Worm (Caenorhabditis elegans) whole organism, L2 larva: Measurements from ENCODE around the gene srbc-40.

Experiments used
- C34F6.9 ChIP-seq: fragments of 150-350 bp; optimal IDR thresholded peaks from 2 replicates; lab custom pipeline; 2014; ENCODE audit warnings: missing biosample characterization, missing genetic modification characterization
- F13H6.1 ChIP-seq: sonication (generic microtip); optimal IDR thresholded peaks from 2 replicates; lab custom pipeline; 2016; ENCODE audit warnings: missing genetic modification characterization, missing compliant biosample characterization
- ZK546.5 ChIP-seq: sonication (generic microtip); optimal IDR thresholded peaks from 2 replicates; lab custom pipeline; 2017; ENCODE audit warnings: missing biosample characterization, missing genetic modification characterization
- aly-2 ChIP-seq: fragments of 150-350 bp; optimal IDR thresholded peaks from 2 replicates; lab custom pipeline; 2014; ENCODE audit warnings: missing biosample characterization, missing genetic modification characterization
- ama-1 ChIP-seq: fragments of 150-350 bp; optimal IDR thresholded peaks from 2 replicates; lab custom pipeline; 2018; ENCODE audit warnings: inconsistent platforms
- ceh-82 ChIP-seq: fragments of 150-350 bp; optimal IDR thresholded peaks from 2 replicates; lab custom pipeline; 2014; ENCODE audit warnings: missing biosample characterization, missing genetic modification characterization
- dmd-4 ChIP-seq: sonication (generic microtip); optimal IDR thresholded peaks from 2 replicates; lab custom pipeline; 2017; ENCODE audit warnings: missing biosample characterization, missing genetic modification characterization
- egl-27 ChIP-seq: sonication (generic microtip); optimal IDR thresholded peaks from 3 replicates; lab custom pipeline; 2017; ENCODE audit warnings: missing biosample characterization, missing genetic modification reagents, missing genetic modification characterization
- elt-3 ChIP-seq: sonication (generic microtip); optimal IDR thresholded peaks from 2 replicates; lab custom pipeline; 2017; ENCODE audit warnings: missing biosample characterization, missing genetic modification characterization
- fos-1 ChIP-seq: fragments of 150-350 bp; optimal IDR thresholded peaks from 2 replicates; lab custom pipeline; 2014; ENCODE audit warnings: missing biosample characterization, missing genetic modification characterization
- gmeb-1 ChIP-seq: fragments of 150-350 bp; optimal IDR thresholded peaks from 2 replicates; lab custom pipeline; 2014; ENCODE audit warnings: missing biosample characterization, missing genetic modification characterization
- lin-13 ChIP-seq: fragments of 150-350 bp; optimal IDR thresholded peaks from 2 replicates; lab custom pipeline; 2014; ENCODE audit warnings: missing biosample characterization, missing genetic modification reagents, missing genetic modification characterization
- lin-39 ChIP-seq: fragments of 150-350 bp; optimal IDR thresholded peaks from 2 replicates; lab custom pipeline; 2014; ENCODE audit warnings: missing biosample characterization, missing genetic modification reagents, missing genetic modification characterization
- lsy-2 ChIP-seq, 2 experiments: fragments of 150-350 bp in 1 of 2; sonication (generic microtip) in 1 of 2; optimal IDR thresholded peaks; 2 replicates each; lab custom pipeline; 2014 to 2017; ENCODE audit warnings: missing biosample characterization in 2 of 2, missing genetic modification characterization in 2 of 2
- nhr-10 ChIP-seq: sonication (generic microtip); optimal IDR thresholded peaks from 2 replicates; lab custom pipeline; 2017; ENCODE audit warnings: missing biosample characterization, missing genetic modification characterization
- nhr-11 ChIP-seq: fragments of 150-350 bp; optimal IDR thresholded peaks from 2 replicates; lab custom pipeline; 2014; ENCODE audit warnings: missing biosample characterization, missing genetic modification characterization
- nhr-12 ChIP-seq: fragments of 150-350 bp; optimal IDR thresholded peaks from 2 replicates; lab custom pipeline; 2014; ENCODE audit warnings: missing biosample characterization, missing genetic modification characterization
- nhr-21 ChIP-seq: fragments of 150-350 bp; optimal IDR thresholded peaks from 2 replicates; lab custom pipeline; 2014; ENCODE audit warnings: missing biosample characterization, missing genetic modification characterization
- nhr-237 ChIP-seq: fragments of 150-350 bp; optimal IDR thresholded peaks from 2 replicates; lab custom pipeline; 2014; ENCODE audit warnings: missing biosample characterization, missing genetic modification characterization
- nhr-25 ChIP-seq: fragments of 150-350 bp; sonication (generic microtip); optimal IDR thresholded peaks from 3 replicates; lab custom pipeline; 2014; ENCODE audit warnings: missing biosample characterization, missing genetic modification characterization
- nhr-6 ChIP-seq: fragments of 150-350 bp; optimal IDR thresholded peaks from 2 replicates; lab custom pipeline; 2014; ENCODE audit warnings: missing biosample characterization, missing genetic modification characterization
- nhr-77 ChIP-seq: fragments of 150-350 bp; optimal IDR thresholded peaks from 2 replicates; lab custom pipeline; 2014; ENCODE audit warnings: missing biosample characterization, missing genetic modification characterization
- peb-1 ChIP-seq: fragments of 150-350 bp; optimal IDR thresholded peaks from 2 replicates; lab custom pipeline; 2014; ENCODE audit warnings: missing biosample characterization, missing genetic modification characterization
- sem-4 ChIP-seq: fragments of 150-350 bp; optimal IDR thresholded peaks from 2 replicates; lab custom pipeline; 2014; ENCODE audit warnings: missing biosample characterization, missing genetic modification reagents, missing genetic modification characterization
- skn-1 ChIP-seq: sonication (generic microtip); optimal IDR thresholded peaks from 2 replicates; lab custom pipeline; 2017; ENCODE audit warnings: missing biosample characterization, missing genetic modification characterization
- sma-3 ChIP-seq: sonication (generic microtip); optimal IDR thresholded peaks from 2 replicates; lab custom pipeline; 2016; ENCODE audit warnings: missing genetic modification reagents, missing genetic modification characterization, missing compliant biosample characterization
- sma-9 ChIP-seq, 2 experiments: fragments of 150-350 bp in 1 of 2; sonication (generic microtip) in 1 of 2; optimal IDR thresholded peaks; 2 replicates each; lab custom pipeline; 2014 to 2016; ENCODE audit warnings: missing genetic modification characterization in 2 of 2, mild to moderate bottlenecking in 1 of 2, missing biosample characterization in 1 of 2, missing compliant biosample characterization in 1 of 2, missing genetic modification reagents in 1 of 2, moderate library complexity in 1 of 2
- snpc-4 ChIP-seq: fragments of 150-350 bp; optimal IDR thresholded peaks from 2 replicates; lab custom pipeline; 2014; ENCODE audit warnings: missing biosample characterization, missing genetic modification characterization
- unc-39 ChIP-seq: fragments of 150-350 bp; optimal IDR thresholded peaks from 2 replicates; lab custom pipeline; 2014; ENCODE audit warnings: missing biosample characterization, missing genetic modification characterization
- unc-62 ChIP-seq: fragments of 150-350 bp; optimal IDR thresholded peaks from 2 replicates; lab custom pipeline; 2014; ENCODE audit warnings: missing biosample characterization, missing genetic modification reagents, missing genetic modification characterization
- ztf-1 ChIP-seq: fragments of 200-800 bp; sonication (Bioruptor generic); conservative IDR thresholded peaks from 2 replicates; pipeline ENCODE4 v1.3.6; 2022; ENCODE audit warnings: missing genetic modification characterization, missing compliant biosample characterization
- ztf-11 ChIP-seq: sonication (generic microtip); optimal IDR thresholded peaks from 2 replicates; lab custom pipeline; 2017; ENCODE audit warnings: missing biosample characterization, missing genetic modification characterization
- ztf-4 ChIP-seq: fragments of 150-350 bp; optimal IDR thresholded peaks from 2 replicates; lab custom pipeline; 2014; ENCODE audit warnings: missing biosample characterization, missing genetic modification characterization

Gene srbc-40

DNA sequence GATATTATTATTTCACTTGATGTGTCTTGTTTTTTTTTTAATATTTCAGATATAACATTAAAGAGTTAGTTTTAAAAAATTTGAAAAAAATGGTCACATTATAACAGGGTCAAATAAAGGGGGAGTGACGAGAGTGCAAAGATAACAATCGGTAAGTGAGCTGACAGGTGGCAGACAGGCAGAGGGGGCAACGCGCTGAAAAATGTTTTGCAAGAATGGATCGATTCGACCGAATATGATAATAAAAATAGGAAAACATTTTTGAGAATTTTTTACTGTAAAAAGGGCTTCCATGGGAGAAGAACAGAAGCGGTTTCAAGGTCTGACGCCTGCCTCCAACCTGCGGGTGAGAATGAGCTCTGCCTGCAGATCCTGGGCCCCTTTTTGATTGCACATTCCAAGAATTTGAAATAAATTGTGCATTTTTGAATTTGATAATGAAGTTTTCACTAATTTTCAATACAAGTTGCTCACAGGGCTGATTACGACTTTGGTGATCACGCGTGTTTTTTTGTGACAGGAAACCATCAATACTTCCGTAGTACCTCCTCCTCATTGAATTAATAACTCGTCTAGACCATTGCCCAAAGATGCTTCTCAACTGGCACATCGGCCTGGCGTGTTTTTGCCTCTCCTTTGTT lies 20.0 kb downstream of the srbc-40 start, which contains the start of the genes ugt-29 and srx-5:
Gene ugt-29, minus strand, starts transcription at position 101 of the 641 bp plus-strand sequence.
Gene srx-5, plus strand, starts transcription at position 591 of the 641 bp plus-strand sequence.
- TF ChIP-seq ztf-1 (GFP tag; lab: Robert Waterston, UW) (no peak), sem-4 (tag; lab: Kevin White, UChicago) (no peak), nhr-25 (tag; lab: Kevin White, UChicago) (no peak), unc-62 (GFP tag; lab: Kevin White, UChicago) (no peak), gmeb-1 (tag; lab: Kevin White, UChicago) (no peak)

DNA sequence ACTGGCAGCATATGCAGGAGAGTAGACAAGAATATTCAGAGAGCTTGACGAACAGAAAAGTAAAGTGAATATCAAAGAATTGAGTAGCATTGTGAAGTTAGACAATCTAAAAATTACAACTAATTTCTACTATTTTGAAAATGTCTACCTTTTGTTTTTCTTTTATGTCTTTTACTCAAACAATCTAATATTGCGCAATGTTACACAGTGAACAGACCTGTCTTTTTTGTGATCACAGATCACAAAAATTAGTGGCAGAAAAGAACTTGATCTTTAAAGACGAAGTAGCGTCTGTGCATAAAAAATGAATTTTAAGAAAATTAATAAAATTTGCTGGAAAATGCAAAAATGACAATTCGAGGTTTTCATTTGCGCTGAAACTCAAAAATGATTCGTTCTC lies 20.6 kb downstream of the srbc-40 start:
- TF ChIP-seq nhr-25 (tag; lab: Kevin White, UChicago) (no peak), ztf-11 (tag; lab: Kevin White, UChicago) (no peak), nhr-21 (tag; lab: Kevin White, UChicago) (no peak), ZK546.5 (tag; lab: Kevin White, UChicago) (no peak), lin-13 (GFP tag; lab: Kevin White, UChicago) (no peak), ztf-1 (GFP tag; lab: Robert Waterston, UW) (no peak), nhr-6 (tag; lab: Kevin White, UChicago) (no peak), nhr-237 (tag; lab: Kevin White, UChicago) (no peak), nhr-10 (tag; lab: Kevin White, UChicago) (no peak)

DNA sequence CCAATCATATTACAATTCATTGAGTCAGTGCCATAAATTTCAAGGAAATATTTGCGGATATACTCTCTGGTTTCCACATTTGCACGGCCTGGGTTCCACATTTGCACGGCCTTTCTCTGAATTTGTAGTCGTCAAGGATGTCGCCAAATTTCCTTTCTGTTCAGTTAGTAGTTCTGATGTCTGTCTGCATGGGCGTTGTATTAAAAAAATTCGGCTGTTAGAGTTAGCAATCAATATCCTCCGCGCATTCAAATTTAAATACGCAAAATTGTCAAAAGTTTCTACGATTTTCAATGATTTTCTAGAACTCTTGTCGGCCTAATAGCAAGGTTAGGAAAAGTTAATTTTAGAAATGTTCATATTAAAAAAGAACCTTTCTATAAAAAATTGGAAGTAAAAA lies 23.7 kb downstream of the srbc-40 start, which contains the start of gene srj-52:
Gene srj-52, minus strand, starts transcription at position 101 of the 400 bp plus-strand sequence.
- TF ChIP-seq ama-1 (lab: Kevin White, UChicago) (no peak), snpc-4 (tag; lab: Kevin White, UChicago) (no peak), ceh-82 (no peak), nhr-77 (tag; lab: Kevin White, UChicago) (no peak), lsy-2 (tag; optimal IDR thresholded peaks at IDR 0.05; lab: Kevin White, UChicago) (no peak), nhr-10 (tag; lab: Kevin White, UChicago) (no peak), peb-1 (tag; lab: Kevin White, UChicago) (no peak), sma-3 (GFP tag; lab: Kevin White, UChicago) (no peak), lin-39 (tag; lab: Kevin White, UChicago) (no peak), egl-27 (tag; lab: Kevin White, UChicago) (no peak), ztf-1 (GFP tag; lab: Robert Waterston, UW) (no peak), ztf-11 (tag; lab: Kevin White, UChicago) (no peak), nhr-25 (tag; lab: Kevin White, UChicago) (no peak)

DNA sequence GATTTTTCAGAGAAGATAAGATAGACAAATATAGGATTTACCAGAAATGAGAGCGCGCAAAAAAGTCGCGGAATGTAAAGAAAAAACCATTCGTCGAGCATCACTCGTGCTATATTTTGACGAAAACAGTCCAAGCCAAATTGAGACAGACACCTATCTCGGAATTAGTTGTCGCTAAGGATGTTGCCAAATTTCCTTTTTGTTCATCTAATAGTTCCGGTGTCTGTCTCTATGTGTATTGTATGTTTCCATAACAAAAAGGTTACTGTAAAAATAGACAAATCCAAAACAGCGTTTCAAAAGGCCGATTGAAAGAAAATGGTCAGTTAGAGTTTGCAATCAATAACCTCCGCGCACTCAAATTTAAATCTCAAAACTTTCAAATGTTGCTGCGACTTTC lies 25.0 kb downstream of the srbc-40 start, which contains the start of gene srj-53:
Gene srj-53, minus strand, starts transcription at position 101 of the 400 bp plus-strand sequence.
- TF ChIP-seq lin-39 (tag; lab: Kevin White, UChicago), result no peak
- no peak for TF ChIP-seq sem-4 (tag; lab: Kevin White, UChicago)
- no peak for TF ChIP-seq aly-2 (tag; lab: Kevin White, UChicago)
- TF ChIP-seq ama-1 (lab: Kevin White, UChicago), result no peak
- TF ChIP-seq ztf-1 (GFP tag; lab: Robert Waterston, UW), result no peak
- TF ChIP-seq dmd-4 (tag; lab: Kevin White, UChicago), result no peak
- TF ChIP-seq ceh-82, result no peak

DNA sequence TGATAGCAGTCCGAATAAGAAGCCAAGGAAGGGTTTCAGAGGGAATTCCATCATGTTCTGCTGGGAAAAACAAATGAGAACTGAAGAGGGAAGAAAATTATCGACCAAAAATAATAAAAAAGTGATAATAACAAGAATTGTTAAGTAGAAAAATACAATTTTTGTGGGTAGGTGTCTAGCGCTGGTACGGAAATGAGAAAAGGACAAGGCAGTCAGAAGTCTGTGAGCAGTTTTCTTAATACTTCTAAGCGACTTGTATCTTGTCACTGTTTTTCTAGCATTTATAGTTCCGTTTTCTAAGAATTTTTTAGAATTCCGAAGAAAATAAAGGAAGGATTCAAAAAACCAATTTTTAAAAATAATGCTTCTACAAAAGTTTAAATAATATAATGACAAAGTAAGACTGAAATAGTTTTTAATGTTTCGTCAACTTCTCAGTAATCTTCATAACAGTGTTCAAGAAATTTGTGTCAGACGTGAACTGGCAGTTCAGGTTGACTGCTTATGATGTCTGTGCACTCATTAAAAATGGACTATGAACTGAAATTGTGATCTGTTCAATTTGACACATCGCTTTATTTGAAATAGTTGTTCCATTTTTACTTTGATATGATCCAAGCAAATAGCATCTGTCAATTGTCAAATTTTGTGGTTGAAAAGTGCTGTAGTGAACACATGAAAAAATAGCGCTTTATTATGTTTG lies 26.8 kb downstream of the srbc-40 start, which contains the start of gene srx-4:
Gene srx-4, minus strand, starts transcription at position 51 of the 703 bp plus-strand sequence.
- TF ChIP-seq C34F6.9, result no peak
- TF ChIP-seq ama-1 (lab: Kevin White, UChicago), result no peak

DNA sequence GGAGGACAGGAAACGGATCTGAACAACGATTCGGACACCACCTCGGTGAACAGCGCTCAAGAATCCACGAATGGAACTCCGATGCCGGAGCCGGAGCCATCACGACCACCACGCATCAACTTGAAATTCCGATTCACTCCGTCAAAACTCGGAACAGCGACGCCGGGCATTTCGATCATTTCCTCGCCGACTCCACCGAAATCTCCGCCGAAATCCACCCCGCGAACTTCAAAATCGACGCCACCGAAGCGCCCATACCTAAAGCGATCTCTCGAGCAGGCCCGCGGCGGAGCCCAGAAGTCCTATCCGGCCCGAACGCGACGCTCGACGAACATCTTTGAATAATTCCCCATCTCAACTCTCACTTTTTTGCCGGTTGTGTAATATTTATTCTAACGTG lies 30.1 kb downstream of the srbc-40 start:
- no peak for TF ChIP-seq sma-9 (GFP tag; optimal IDR thresholded peaks at IDR 0.05; lab: Kevin White, UChicago)
- TF ChIP-seq sma-9 (tag; optimal IDR thresholded peaks at IDR 0.05; lab: Kevin White, UChicago), result no peak
- TF ChIP-seq ztf-4 (tag; lab: Kevin White, UChicago), result no peak
- TF ChIP-seq nhr-25 (tag; lab: Kevin White, UChicago), result no peak
- no peak for TF ChIP-seq nhr-12
- no peak for TF ChIP-seq sma-3 (GFP tag; lab: Kevin White, UChicago)
- TF ChIP-seq F13H6.1 (tag; lab: Kevin White, UChicago), result no peak
- no peak for TF ChIP-seq nhr-11 (tag; lab: Kevin White, UChicago)
- TF ChIP-seq peb-1 (tag; lab: Kevin White, UChicago), result no peak
- TF ChIP-seq nhr-6 (tag; lab: Kevin White, UChicago), result no peak
- no peak for TF ChIP-seq egl-27 (tag; lab: Kevin White, UChicago)
- no peak for TF ChIP-seq nhr-21 (tag; lab: Kevin White, UChicago)
- no peak for TF ChIP-seq elt-3 (tag; lab: Kevin White, UChicago)
- TF ChIP-seq lin-13 (GFP tag; lab: Kevin White, UChicago), result no peak
- no peak for TF ChIP-seq skn-1 (tag; lab: Kevin White, UChicago)
- TF ChIP-seq fos-1 (tag; lab: Kevin White, UChicago), result no peak
- TF ChIP-seq gmeb-1 (tag; lab: Kevin White, UChicago), result no peak
- TF ChIP-seq unc-39 (tag; lab: Kevin White, UChicago), result no peak
